Fruit fly (Drosophila melanogaster): ENCODE data around the gene Ddr.

Gene Ddr

DNA sequence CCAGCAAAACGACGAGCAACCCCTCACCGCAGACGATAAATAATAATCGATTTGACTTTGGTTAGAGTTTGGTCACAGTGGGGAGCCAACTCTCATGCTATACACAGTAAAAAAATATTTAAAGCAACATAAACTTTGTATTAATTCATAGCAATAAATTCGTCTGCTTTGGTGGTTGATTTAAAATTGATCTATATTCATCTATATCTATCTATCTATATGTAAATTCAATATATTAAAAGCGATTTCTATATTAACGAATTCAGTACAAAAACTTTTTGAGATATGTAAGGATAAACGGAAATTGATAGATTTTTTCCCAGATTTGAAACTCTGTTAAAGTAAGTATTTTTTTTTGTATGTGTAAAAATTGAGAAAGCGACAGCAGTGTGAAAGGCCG is 57.0 kb downstream of the Ddr start (continued):
- TF ChIP-seq schlank (tag; optimal IDR thresholded peaks at IDR 0.05) (no peak), Neu2 (GFP tag; optimal IDR thresholded peaks at IDR 0.05; ENCODE audit: borderline replicate concordance) (no peak), zen2 (GFP tag; IDR thresholded peaks at IDR 0.05; ENCODE audit: partially characterized antibody) (no peak), Hr51 (GFP tag; optimal IDR thresholded peaks at IDR 0.05) (peak in 1 of 2 experiments; percentile 22), YL-1 (GFP tag; optimal IDR thresholded peaks at IDR 0.05) (no peak), Sox102F (GFP tag; optimal IDR thresholded peaks at IDR 0.05) (peak; percentile 10), fd96Cb (tag; optimal IDR thresholded peaks at IDR 0.05) (peak; percentile 16), nmo (GFP tag; optimal IDR thresholded peaks at IDR 0.05) (peak; percentile 17), repo (GFP tag; optimal IDR thresholded peaks at IDR 0.05) (no peak), tgo (GFP tag; IDR thresholded peaks at IDR 0.05) (no peak), zfh2 (GFP tag; optimal IDR thresholded peaks at IDR 0.05) (no peak), Hand (GFP tag; optimal IDR thresholded peaks at IDR 0.05) (no peak), amos (GFP tag; IDR thresholded peaks at IDR 0.05; ENCODE audit: partially characterized antibody) (no peak), CG13624 (GFP tag; optimal IDR thresholded peaks at IDR 0.05) (no peak), Ssrp (tag; optimal IDR thresholded peaks at IDR 0.05) (no peak), ind (GFP tag; optimal IDR thresholded peaks at IDR 0.05) (no peak), Jarid2 (GFP tag; optimal IDR thresholded peaks at IDR 0.05) (no peak), CG4617 (GFP tag; optimal IDR thresholded peaks at IDR 0.05; ENCODE audit: borderline replicate concordance) (no peak), CG30020 (tag; optimal IDR thresholded peaks at IDR 0.05) (no peak), Lim3 (GFP tag; IDR thresholded peaks at IDR 0.05) (no peak), Nf-YA (GFP tag; IDR thresholded peaks at IDR 0.05) (no peak), cg (GFP tag; optimal IDR thresholded peaks at IDR 0.05) (no peak), ato (GFP tag; IDR thresholded peaks at IDR 0.05; ENCODE audit: partially characterized antibody) (no peak), CG12299 (tag; optimal IDR thresholded peaks at IDR 0.05) (no peak), CG16815 (GFP tag; optimal IDR thresholded peaks at IDR 0.05) (no peak), pita (GFP tag; optimal IDR thresholded peaks at IDR 0.05) (no peak), CG13775 (GFP tag; optimal IDR thresholded peaks at IDR 0.05) (no peak), CG9817 (tag; optimal IDR thresholded peaks at IDR 0.05) (no peak), Deaf1 (tag; optimal IDR thresholded peaks at IDR 0.05) (no peak), eyg (GFP tag; optimal IDR thresholded peaks at IDR 0.05) (no peak), Xrp1 (GFP tag; IDR thresholded peaks at IDR 0.05) (0 out of 2 replicates have a peak, but pooled peaks have one; percentile 34), CG7786 (GFP tag; optimal IDR thresholded peaks at IDR 0.05) (no peak), peb (GFP tag; IDR thresholded peaks at IDR 0.05) (no peak), bbx (GFP tag; IDR thresholded peaks at IDR 0.05; ENCODE audit: partially characterized antibody) (no peak), Lhr (GFP tag; optimal IDR thresholded peaks at IDR 0.05) (no peak), CG18476 (GFP tag; optimal IDR thresholded peaks at IDR 0.05) (no peak), sens (GFP tag) (no peak), CG12391 (tag; optimal IDR thresholded peaks at IDR 0.05) (no peak), Mrtf (GFP tag; IDR thresholded peaks at IDR 0.05) (no peak), danr (GFP tag; IDR thresholded peaks at IDR 0.05) (no peak), chinmo (GFP tag; IDR thresholded peaks at IDR 0.05; ENCODE audit: partially characterized antibody) (no peak), CG2889 (GFP tag; IDR thresholded peaks at IDR 0.05) (no peak), klu (GFP tag; IDR thresholded peaks at IDR 0.05) (no peak), Med (GFP tag) (no peak), CoRest (tag; optimal IDR thresholded peaks at IDR 0.05) (peak; percentile 1), pnt (GFP tag; optimal IDR thresholded peaks at IDR 0.05) (no peak), fu2 (GFP tag; optimal IDR thresholded peaks at IDR 0.05) (no peak), Bgb (GFP tag; IDR thresholded peaks at IDR 0.05; ENCODE audit: partially characterized antibody) (no peak), dmrt11E (tag; optimal IDR thresholded peaks at IDR 0.05) (no peak), CG7556 (GFP tag; optimal IDR thresholded peaks at IDR 0.05) (peak; percentile 33), crol (GFP tag; IDR thresholded peaks at IDR 0.05) (no peak)

All from whole organism, embryonic.